Worm (Caenorhabditis elegans): ENCODE measurements around the gene mrpl-30.
A peak's percentile ranks its signal among the peaks of the same experiment; 100 is the strongest.

mrpl-30 gene

DNA sequence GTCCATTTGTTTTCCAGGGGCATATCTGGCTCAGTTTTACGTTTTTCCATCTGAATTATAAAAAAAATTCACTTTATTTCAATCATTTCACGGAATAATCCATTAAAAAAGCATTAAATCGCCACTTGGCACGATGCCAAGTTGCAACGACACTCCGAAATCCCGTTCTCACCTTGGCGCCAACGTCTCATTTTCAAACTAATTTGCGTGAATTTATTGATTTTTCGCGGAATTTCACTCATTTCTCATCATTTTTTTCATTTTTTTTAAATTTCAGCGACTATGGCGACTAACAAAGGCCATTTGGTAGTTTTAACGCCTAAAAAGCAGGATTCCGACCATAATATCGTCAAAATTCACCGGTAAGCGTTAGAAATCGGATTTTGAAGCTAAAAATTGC is 34.9 kb downstream of the mrpl-30 start, which contains the start of gene H14E04.2:
H14E04.2 (plus strand) TSS at position 276 of the 400 bp plus-strand sequence.
- TF ChIP-seq rnt-1 (tag; optimal IDR thresholded peaks at IDR 0.05): peak; percentile 85
- TF ChIP-seq ztf-4 (tag; optimal IDR thresholded peaks at IDR 0.05): no peak
- TF ChIP-seq pax-3 (tag; optimal IDR thresholded peaks at IDR 0.05): peak; percentile 73
- peak; percentile 87 for TF ChIP-seq nhr-71 (tag; optimal IDR thresholded peaks at IDR 0.05)
- no peak for TF ChIP-seq nhr-84 (tag; optimal IDR thresholded peaks at IDR 0.05)
- peak in 1 of 2 experiments; percentile 73 for TF ChIP-seq mdl-1 (tag; optimal IDR thresholded peaks at IDR 0.05)
- peak; percentile 57 for TF ChIP-seq nhr-77 (tag; optimal IDR thresholded peaks at IDR 0.05)
- peak; percentile 80 for TF ChIP-seq lin-13 (GFP tag; optimal IDR thresholded peaks at IDR 0.05)
- TF ChIP-seq unc-98 (GFP tag; IDR thresholded peaks at IDR 0.05): peak; percentile 32; the same call in 1 of the 2 replicates
- TF ChIP-seq xbp-1 (tag; optimal IDR thresholded peaks at IDR 0.05): peak; percentile 87
- peak; percentile 62 for TF ChIP-seq unc-86 (tag; optimal IDR thresholded peaks at IDR 0.05)
- no peak for TF ChIP-seq nhr-12 (tag; optimal IDR thresholded peaks at IDR 0.05)
- no peak for TF ChIP-seq Y116A8C.19 (tag; optimal IDR thresholded peaks at IDR 0.05; ENCODE audit: borderline replicate concordance)
- no peak for TF ChIP-seq ama-1 (optimal IDR thresholded peaks at IDR 0.05)
- TF ChIP-seq skn-1 (tag; optimal IDR thresholded peaks at IDR 0.05): peak; percentile 58
- TF ChIP-seq ceh-82 (tag; optimal IDR thresholded peaks at IDR 0.05): peak; percentile 78 to 84 (median 83)
- no peak for TF ChIP-seq unc-62 (GFP tag; optimal IDR thresholded peaks at IDR 0.05)
- peak; percentile 28 for TF ChIP-seq nhr-237 (tag; optimal IDR thresholded peaks at IDR 0.05)
- peak; percentile 60 for TF ChIP-seq fkh-8 (tag; optimal IDR thresholded peaks at IDR 0.05)
- TF ChIP-seq lin-39 (tag; optimal IDR thresholded peaks at IDR 0.05): peak; percentile 1
- TF ChIP-seq sptf-1 (tag; optimal IDR thresholded peaks at IDR 0.05): no peak
- TF ChIP-seq nhr-20 (tag; optimal IDR thresholded peaks at IDR 0.05): peak; percentile 79
- peak; percentile 77 for TF ChIP-seq lin-15B (tag; optimal IDR thresholded peaks at IDR 0.05)
- TF ChIP-seq aly-2 (tag; optimal IDR thresholded peaks at IDR 0.05): no peak
- peak; percentile 19 for TF ChIP-seq elt-2 (tag; optimal IDR thresholded peaks at IDR 0.05)
- TF ChIP-seq nhr-85 (tag): peak; percentile 93
- TF ChIP-seq tbx-2 (tag; optimal IDR thresholded peaks at IDR 0.05): peak; percentile 78
- peak; percentile 23 for TF ChIP-seq fkh-4 (tag; optimal IDR thresholded peaks at IDR 0.05; ENCODE audit: borderline replicate concordance)
- peak in 2 of 6 experiments; percentile 61 to 85 for TF ChIP-seq elt-3 (tag; optimal IDR thresholded peaks at IDR 0.05)
- no peak for TF ChIP-seq hpl-2 (GFP tag; optimal IDR thresholded peaks at IDR 0.05)
- peak; percentile 95 to 97 for TF ChIP-seq lin-35 (GFP tag; optimal IDR thresholded peaks at IDR 0.05)
- TF ChIP-seq unc-130 (tag; optimal IDR thresholded peaks at IDR 0.05): peak; percentile 94
- peak; percentile 86 for TF ChIP-seq dsc-1 (tag; optimal IDR thresholded peaks at IDR 0.05)
- TF ChIP-seq pag-3 (tag; optimal IDR thresholded peaks at IDR 0.05; ENCODE audit: borderline replicate concordance, insufficient read depth): no peak
- peak; percentile 63 for TF ChIP-seq F16B12.6 (tag; optimal IDR thresholded peaks at IDR 0.05)
- 0 out of 2 replicates have a peak, but pooled peaks have one; percentile 24 for TF ChIP-seq ceh-88 (GFP tag; IDR thresholded peaks at IDR 0.05)
- TF ChIP-seq efl-1 (optimal IDR thresholded peaks at IDR 0.05): peak; percentile 98 to 99
- peak; percentile 95 to 100 for TF ChIP-seq efl-1 (GFP tag; optimal IDR thresholded peaks at IDR 0.05 in 1 of 2)
- TF ChIP-seq C04F5.9 (tag; optimal IDR thresholded peaks at IDR 0.05): no peak
- TF ChIP-seq mep-1 (tag; optimal IDR thresholded peaks at IDR 0.05): peak; percentile 86
- peak; percentile 82 for TF ChIP-seq blmp-1 (tag; optimal IDR thresholded peaks at IDR 0.05)
- peak; percentile 77 for TF ChIP-seq grh-1 (GFP tag; IDR thresholded peaks at IDR 0.05)
- TF ChIP-seq nhr-47 (tag; optimal IDR thresholded peaks at IDR 0.05): peak; percentile 87
- peak; percentile 85 for TF ChIP-seq lin-14 (GFP tag; optimal IDR thresholded peaks at IDR 0.05)
- peak; percentile 78 for TF ChIP-seq nhr-19 (GFP tag; conservative IDR thresholded peaks at IDR 0.05)
- peak; percentile 75 for TF ChIP-seq vab-15 (tag; optimal IDR thresholded peaks at IDR 0.05)
- peak; percentile 72 for TF ChIP-seq jun-1 (tag; optimal IDR thresholded peaks at IDR 0.05)
- no peak for TF ChIP-seq lir-3 (tag; optimal IDR thresholded peaks at IDR 0.05; ENCODE audit: poor library complexity)
- TF ChIP-seq lsy-2 (tag; optimal IDR thresholded peaks at IDR 0.05): peak; percentile 84 to 92
- peak; percentile 20 for TF ChIP-seq snpc-4 (tag; optimal IDR thresholded peaks at IDR 0.05)
- TF ChIP-seq egl-13 (tag; optimal IDR thresholded peaks at IDR 0.05): peak; percentile 65
- TF ChIP-seq swsn-7 (tag; optimal IDR thresholded peaks at IDR 0.05): peak; percentile 81
- TF ChIP-seq fos-1 (tag; optimal IDR thresholded peaks at IDR 0.05): peak; percentile 47

Measured in whole organism, L1 larva.